Worm (Caenorhabditis elegans): Measurements from ENCODE around the gene col-131.

DNA sequence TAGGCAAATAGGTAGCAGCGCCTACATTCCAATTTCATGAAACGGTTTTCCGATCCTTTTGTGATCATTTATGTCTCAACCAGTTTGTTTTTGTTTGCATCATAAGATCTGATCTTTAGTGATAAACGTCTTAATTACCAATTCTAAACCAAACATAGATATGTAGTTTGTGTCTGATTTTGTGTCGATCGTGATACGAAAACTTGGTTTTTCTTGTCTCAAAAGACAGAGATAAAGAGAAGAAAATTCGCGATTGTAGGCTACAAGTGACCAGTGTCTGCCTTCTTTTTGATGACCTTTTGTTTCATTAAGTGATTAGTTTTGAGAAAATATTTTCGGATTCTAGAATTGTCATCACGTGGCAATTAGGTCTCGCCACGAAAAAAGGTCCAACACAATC is 13.1 kb upstream of the col-131 start:
- TF ChIP-seq ztf-29 (GFP tag; IDR thresholded peaks at IDR 0.05) (no peak), klf-2 (GFP tag; conservative IDR thresholded peaks at IDR 0.05) (no peak), T22C8.4 (GFP tag; IDR thresholded peaks at IDR 0.05) (no peak), flt-1 (GFP tag; IDR thresholded peaks at IDR 0.05) (no peak)
